Worm (Caenorhabditis elegans): ENCODE results near the gene fkb-1.

The fkb-1 gene

ce11 chrIV:11015881-11016280, 20.5 kb upstream of the fkb-1 start, which contains the start of gene F13H10.3:
TSS of gene F13H10.3 (minus strand) at chrIV:11015953.
- TF ChIP-seq fkh-10 (GFP tag; optimal IDR thresholded peaks at IDR 0.05) (no peak), nhr-12 (tag; optimal IDR thresholded peaks at IDR 0.05) (no peak), nhr-67 (tag; optimal IDR thresholded peaks at IDR 0.05) (no peak), pqm-1 (tag; optimal IDR thresholded peaks at IDR 0.05) (peak; percentile 66), ceh-16 (tag; optimal IDR thresholded peaks at IDR 0.05) (no peak), elt-2 (tag; optimal IDR thresholded peaks at IDR 0.05) (peak; percentile 86), tbx-2 (tag; optimal IDR thresholded peaks at IDR 0.05) (no peak)

DNA sequence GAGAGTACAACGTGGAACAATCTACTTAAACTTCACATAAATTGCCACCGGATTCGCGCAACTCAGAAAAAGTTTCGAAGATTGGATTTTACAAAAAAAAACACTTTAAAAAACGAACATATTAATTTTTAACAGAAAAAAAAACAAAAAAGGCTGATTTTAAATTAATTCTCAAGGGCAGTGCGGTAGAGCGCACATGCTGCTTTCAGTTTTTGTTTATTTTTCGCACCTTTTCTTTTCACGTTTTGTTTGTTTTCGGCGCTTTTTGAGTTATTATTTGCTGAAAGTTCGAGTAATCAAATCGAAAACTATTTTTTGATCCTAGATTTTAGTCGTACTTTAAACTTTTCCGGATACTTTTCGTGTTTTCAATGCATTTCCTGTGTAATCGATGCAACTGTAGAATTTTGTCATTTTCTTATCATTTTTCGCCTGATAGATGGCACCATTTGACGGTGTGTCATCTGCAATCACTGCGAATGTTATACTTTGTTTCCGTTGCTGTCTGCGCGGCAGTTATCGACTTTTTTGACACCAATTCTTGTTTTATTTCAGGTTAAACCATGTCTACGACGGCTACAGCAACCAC, 16.3 kb upstream of the fkb-1 start, which contains the start of gene F13H10.8:
F13H10.8 (plus strand) TSS at position 556 of the 589 bp plus-strand sequence.
- TF ChIP-seq nhr-43 (tag; optimal IDR thresholded peaks at IDR 0.05; ENCODE audit: poor library complexity, severe bottlenecking) (no peak), nhr-28 (tag; optimal IDR thresholded peaks at IDR 0.05) (no peak), mml-1 (tag; optimal IDR thresholded peaks at IDR 0.05) (no peak), lin-15B (tag; optimal IDR thresholded peaks at IDR 0.05) (peak; percentile 25), mdl-1 (tag; optimal IDR thresholded peaks at IDR 0.05) (no peak), nfya-1 (tag; optimal IDR thresholded peaks at IDR 0.05; ENCODE audit: insufficient read depth) (peak; percentile 31), nhr-77 (tag; optimal IDR thresholded peaks at IDR 0.05) (no peak), ZK546.5 (tag; optimal IDR thresholded peaks at IDR 0.05) (no peak), elt-2 (tag; optimal IDR thresholded peaks at IDR 0.05) (peak; percentile 76), elt-1 (tag; optimal IDR thresholded peaks at IDR 0.05) (no peak), lsy-12 (tag; optimal IDR thresholded peaks at IDR 0.05) (no peak), pqm-1 (tag; optimal IDR thresholded peaks at IDR 0.05) (peak; percentile 3), unc-39 (tag; optimal IDR thresholded peaks at IDR 0.05) (no peak), pha-4 (tag; optimal IDR thresholded peaks at IDR 0.05) (peak; percentile 93), nhr-25 (tag; optimal IDR thresholded peaks at IDR 0.05) (peak; percentile 21), ztf-4 (tag; optimal IDR thresholded peaks at IDR 0.05) (no peak), lin-39 (tag; optimal IDR thresholded peaks at IDR 0.05) (no peak), nhr-11 (tag; optimal IDR thresholded peaks at IDR 0.05) (no peak), ama-1 (optimal IDR thresholded peaks at IDR 0.05) (no peak), sea-2 (GFP tag; optimal IDR thresholded peaks at IDR 0.05) (no peak), snpc-4 (tag; optimal IDR thresholded peaks at IDR 0.05) (peak; percentile 28), ceh-9 (tag; optimal IDR thresholded peaks at IDR 0.05) (no peak), aly-2 (tag; optimal IDR thresholded peaks at IDR 0.05) (no peak), jun-1 (tag; optimal IDR thresholded peaks at IDR 0.05) (no peak), ztf-11 (tag; optimal IDR thresholded peaks at IDR 0.05) (no peak), hmg-11 (tag; optimal IDR thresholded peaks at IDR 0.05) (peak; percentile 58), nhr-67 (tag; optimal IDR thresholded peaks at IDR 0.05) (no peak), fos-1 (tag; optimal IDR thresholded peaks at IDR 0.05) (no peak)

- peak; percentile 17 for TF ChIP-seq elt-1 (tag; optimal IDR thresholded peaks at IDR 0.05)
- no peak for TF ChIP-seq fos-1 (tag; optimal IDR thresholded peaks at IDR 0.05)
- TF ChIP-seq nhr-25 (tag; optimal IDR thresholded peaks at IDR 0.05) = peak; percentile 53
- no peak for TF ChIP-seq sea-2 (GFP tag; optimal IDR thresholded peaks at IDR 0.05)
- TF ChIP-seq ceh-9 (tag; optimal IDR thresholded peaks at IDR 0.05) = no peak
- no peak for TF ChIP-seq nhr-67 (tag; optimal IDR thresholded peaks at IDR 0.05)
- TF ChIP-seq R02D3.7 (tag; optimal IDR thresholded peaks at IDR 0.05) = no peak
- TF ChIP-seq nhr-23 (tag; optimal IDR thresholded peaks at IDR 0.05) = peak; percentile 72
- peak; percentile 17 for TF ChIP-seq jun-1 (tag; optimal IDR thresholded peaks at IDR 0.05)
- TF ChIP-seq nhr-237 (tag; optimal IDR thresholded peaks at IDR 0.05) = no peak
- TF ChIP-seq ceh-16 (tag; optimal IDR thresholded peaks at IDR 0.05) = no peak
- TF ChIP-seq eor-1 (tag; optimal IDR thresholded peaks at IDR 0.05) = no peak
- peak; percentile 60 for TF ChIP-seq nhr-43 (tag; optimal IDR thresholded peaks at IDR 0.05; ENCODE audit: poor library complexity, severe bottlenecking)
- no peak for TF ChIP-seq pha-4 (tag; optimal IDR thresholded peaks at IDR 0.05)
- no peak for TF ChIP-seq pqm-1 (tag; optimal IDR thresholded peaks at IDR 0.05)
- TF ChIP-seq elt-2 (tag; optimal IDR thresholded peaks at IDR 0.05) = peak; percentile 50
- peak; percentile 21 for TF ChIP-seq hmg-11 (tag; optimal IDR thresholded peaks at IDR 0.05)
- TF ChIP-seq egl-5 (tag; optimal IDR thresholded peaks at IDR 0.05) = no peak
- no peak for TF ChIP-seq ama-1 (optimal IDR thresholded peaks at IDR 0.05)
- no peak for TF ChIP-seq zag-1 (tag; optimal IDR thresholded peaks at IDR 0.05)
Measured at ce11 chrIV:11021512-11022268, 14.7 kb upstream of the fkb-1 start, which contains the start of gene mogs-1. TSS of gene mogs-1 (minus strand) at chrIV:11021928.

All from whole organism, L3 larva.